Worm (Caenorhabditis elegans): ENCODE measurements around the gene tkt-1.

ce11 chrIV:10294030-10294429 lies 50.6 kb downstream of the tkt-1 start, which contains the start of gene R09E10.6:
- TF ChIP-seq sem-4 (tag; optimal IDR thresholded peaks at IDR 0.05) = no peak
- TF ChIP-seq snpc-4 (tag; optimal IDR thresholded peaks at IDR 0.05) = no peak
- TF ChIP-seq crh-2 (tag; optimal IDR thresholded peaks at IDR 0.05) = no peak
- TF ChIP-seq lin-13 (GFP tag; optimal IDR thresholded peaks at IDR 0.05) = no peak
- TF ChIP-seq mdl-1 (tag; optimal IDR thresholded peaks at IDR 0.05) = no peak
- TF ChIP-seq elt-3 (tag; optimal IDR thresholded peaks at IDR 0.05) = no peak
- no peak for TF ChIP-seq lin-39 (tag; optimal IDR thresholded peaks at IDR 0.05)
- no peak for TF ChIP-seq ZK546.5 (tag; optimal IDR thresholded peaks at IDR 0.05)
- no peak for TF ChIP-seq mbf-1 (tag; optimal IDR thresholded peaks at IDR 0.05)

Measured in whole organism, L2 larva.